Fruit fly (Drosophila melanogaster): ENCODE measurements around the gene DNAlig3.
A peak's percentile ranks its signal among the peaks of the same experiment; 100 is the strongest.

Gene DNAlig3

dm6 chr3R:12359837-12360236, 41.8 kb downstream of the DNAlig3 start, which contains the start of gene CG4115:
TSS of gene CG4115 (plus strand) at chr3R:12360008.
- TF ChIP-seq CG2889 (GFP tag; IDR thresholded peaks at IDR 0.05): no peak
- peak; percentile 23 for TF ChIP-seq kni (GFP tag; optimal IDR thresholded peaks at IDR 0.05)
- no peak for TF ChIP-seq da (GFP tag; optimal IDR thresholded peaks at IDR 0.05)
- TF ChIP-seq Drgx (GFP tag; IDR thresholded peaks at IDR 0.05): no peak
- TF ChIP-seq row (GFP tag; IDR thresholded peaks at IDR 0.05): 0 out of 3 replicates have a peak, but pooled peaks have one; percentile 5
- TF ChIP-seq CG7928 (GFP tag; optimal IDR thresholded peaks at IDR 0.05): no peak
- TF ChIP-seq Jarid2 (GFP tag; optimal IDR thresholded peaks at IDR 0.05): peak; percentile 40
- no peak for TF ChIP-seq CG17612 (GFP tag; IDR thresholded peaks at IDR 0.05)
- TF ChIP-seq yki (optimal IDR thresholded peaks at IDR 0.05): no peak
- no peak for TF ChIP-seq grau (tag; optimal IDR thresholded peaks at IDR 0.05)
- TF ChIP-seq ham (GFP tag; IDR thresholded peaks at IDR 0.05): peak; percentile 29; the same call in 1 of the 2 replicates
- TF ChIP-seq CG12769 (tag; optimal IDR thresholded peaks at IDR 0.05): peak; percentile 13
- TF ChIP-seq cwo (GFP tag; optimal IDR thresholded peaks at IDR 0.05): no peak
- TF ChIP-seq salm (tag; optimal IDR thresholded peaks at IDR 0.05): no peak
- peak; percentile 24; the same call in 1 of the 2 replicates for TF ChIP-seq CG13287 (GFP tag; IDR thresholded peaks at IDR 0.05; ENCODE audit: partially characterized antibody)
- TF ChIP-seq CG9727 (GFP tag; optimal IDR thresholded peaks at IDR 0.05): no peak
- TF ChIP-seq CG8290 (GFP tag; optimal IDR thresholded peaks at IDR 0.05): no peak
- TF ChIP-seq CG8290 (tag; optimal IDR thresholded peaks at IDR 0.05): no peak
- no peak for TF ChIP-seq crp (GFP tag; optimal IDR thresholded peaks at IDR 0.05)
- peak; percentile 16; the same call in 1 of the 2 replicates for TF ChIP-seq Rfx (GFP tag; IDR thresholded peaks at IDR 0.05)
- TF ChIP-seq caup (GFP tag; optimal IDR thresholded peaks at IDR 0.05; ENCODE audit: severe bottlenecking): no peak
- 0 out of 3 replicates have a peak, but pooled peaks have one; percentile 4 for TF ChIP-seq Opbp (GFP tag; IDR thresholded peaks at IDR 0.05; ENCODE audit: partially characterized antibody)
- no peak for TF ChIP-seq CG32532 (GFP tag; IDR thresholded peaks at IDR 0.05)
- TF ChIP-seq CG4328 (GFP tag; optimal IDR thresholded peaks at IDR 0.05): no peak
- TF ChIP-seq Vsx1 (GFP tag; optimal IDR thresholded peaks at IDR 0.05): no peak
- TF ChIP-seq Dbx (GFP tag; IDR thresholded peaks at IDR 0.05): no peak
- peak; percentile 66 for TF ChIP-seq Med (GFP tag)
- TF ChIP-seq dysf (GFP tag; IDR thresholded peaks at IDR 0.05): no peak
- TF ChIP-seq sqz (GFP tag; optimal IDR thresholded peaks at IDR 0.05): peak; percentile 40
- no peak for TF ChIP-seq pzg (GFP tag; optimal IDR thresholded peaks at IDR 0.05)
- no peak for TF ChIP-seq org-1 (GFP tag; optimal IDR thresholded peaks at IDR 0.05)
- 0 out of 3 replicates have a peak, but pooled peaks have one; percentile 49 for TF ChIP-seq ci (GFP tag; IDR thresholded peaks at IDR 0.05)
- 0 out of 2 replicates have a peak, but pooled peaks have one; percentile 21 for TF ChIP-seq rib (GFP tag; IDR thresholded peaks at IDR 0.05)
- TF ChIP-seq CG11723 (GFP tag; optimal IDR thresholded peaks at IDR 0.05): no peak
- TF ChIP-seq scrt (GFP tag; optimal IDR thresholded peaks at IDR 0.05): no peak
- no peak for TF ChIP-seq Side (GFP tag; optimal IDR thresholded peaks at IDR 0.05)
- TF ChIP-seq onecut (GFP tag; IDR thresholded peaks at IDR 0.05): peak; percentile 67
- 0 out of 2 replicates have a peak, but pooled peaks have one; percentile 10 for TF ChIP-seq stc (GFP tag; IDR thresholded peaks at IDR 0.05)
- no peak for TF ChIP-seq tap (tag; optimal IDR thresholded peaks at IDR 0.05)
- no peak for TF ChIP-seq her (GFP tag; optimal IDR thresholded peaks at IDR 0.05)
- TF ChIP-seq Rx (GFP tag; IDR thresholded peaks at IDR 0.05): no peak
- TF ChIP-seq aop (GFP tag; IDR thresholded peaks at IDR 0.05): no peak
- TF ChIP-seq Fer2 (tag; optimal IDR thresholded peaks at IDR 0.05): no peak
- no peak for TF ChIP-seq CG13894 (tag; optimal IDR thresholded peaks at IDR 0.05)
- no peak for TF ChIP-seq Nf-YC (tag; optimal IDR thresholded peaks at IDR 0.05)
- TF ChIP-seq tup (GFP tag; optimal IDR thresholded peaks at IDR 0.05): no peak
- TF ChIP-seq vfl (GFP tag; optimal IDR thresholded peaks at IDR 0.05): no peak
- no peak for TF ChIP-seq Hand (GFP tag; optimal IDR thresholded peaks at IDR 0.05)
- TF ChIP-seq ac (GFP tag; optimal IDR thresholded peaks at IDR 0.05): no peak
- no peak for TF ChIP-seq CG14014 (GFP tag; IDR thresholded peaks at IDR 0.05)
- TF ChIP-seq sd (tag; optimal IDR thresholded peaks at IDR 0.05): peak; percentile 80

All from whole organism, embryonic.